ENCODE assay signal across 6 worm cellular contexts in the genomic region with DNA sequence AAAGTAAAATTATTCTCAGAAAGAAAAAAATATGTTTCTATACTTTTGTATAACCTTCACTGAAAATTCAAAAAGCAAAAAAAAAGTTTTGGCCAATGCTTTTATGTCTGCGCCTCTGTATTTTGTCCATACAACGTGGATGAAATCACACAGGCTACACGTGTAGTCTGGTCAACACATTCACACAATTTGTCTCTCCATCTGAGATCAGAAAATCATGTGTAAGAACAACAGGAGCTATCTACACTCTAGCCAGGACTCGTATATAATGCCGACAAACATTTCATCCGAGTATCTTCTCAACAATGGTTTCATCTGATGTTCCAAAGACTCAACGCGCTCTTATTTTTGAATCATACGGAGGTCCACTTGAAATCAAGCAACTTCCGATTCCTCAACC.
TF ChIP-seq lines count a peak whose summit lies in the region.

D2063.1 (plus strand) TSS at position 281 of the 400 bp plus-strand sequence.

TF ChIP-seq in whole organism, L1 larva, 84 proteins besides CTCF, POLR2A, EP300 and RAD21:
- peak; percentile 13 for TF ChIP-seq nhr-11 (tag; optimal IDR thresholded peaks at IDR 0.05; lab: Kevin White, UChicago)
- TF ChIP-seq sox-4 (tag; optimal IDR thresholded peaks at IDR 0.05; lab: Kevin White, UChicago) = no peak
- TF ChIP-seq isw-1 (GFP tag; IDR thresholded peaks at IDR 0.05; lab: Robert Waterston, UW) = no peak
- TF ChIP-seq rnt-1 (tag; optimal IDR thresholded peaks at IDR 0.05; lab: Kevin White, UChicago) = peak; percentile 58
- TF ChIP-seq lin-14 (GFP tag; optimal IDR thresholded peaks at IDR 0.05; lab: Kevin White, UChicago) = peak; percentile 34
- TF ChIP-seq nhr-71 (tag; optimal IDR thresholded peaks at IDR 0.05; lab: Kevin White, UChicago) = peak; percentile 53
- peak; percentile 18; the same call in 1 of the 2 replicates for TF ChIP-seq nhr-19 (GFP tag; conservative IDR thresholded peaks at IDR 0.05; lab: Robert Waterston, UW)
- TF ChIP-seq C34B4.2 (tag; optimal IDR thresholded peaks at IDR 0.05; lab: Kevin White, UChicago) = no peak
- TF ChIP-seq nhr-20 (tag; optimal IDR thresholded peaks at IDR 0.05; lab: Kevin White, UChicago) = peak; percentile 44

TF ChIP-seq in whole organism, L2 larva, 48 proteins besides CTCF, POLR2A, EP300 and RAD21:
- peak; percentile 3 for TF ChIP-seq nhr-129 (tag; optimal IDR thresholded peaks at IDR 0.05; lab: Kevin White, UChicago)
- no peak for TF ChIP-seq zag-1 (tag; optimal IDR thresholded peaks at IDR 0.05; lab: Kevin White, UChicago)

TF ChIP-seq in whole organism, L3 larva, 47 proteins besides CTCF, POLR2A, EP300 and RAD21:
- TF ChIP-seq snpc-4 (tag; optimal IDR thresholded peaks at IDR 0.05; lab: Kevin White, UChicago) (no peak), nhr-28 (tag; optimal IDR thresholded peaks at IDR 0.05; lab: Kevin White, UChicago) (no peak), sea-2 (GFP tag; optimal IDR thresholded peaks at IDR 0.05; lab: Kevin White, UChicago) (no peak), unc-62 (GFP tag; optimal IDR thresholded peaks at IDR 0.05; lab: Kevin White, UChicago) (no peak), nhr-11 (tag; optimal IDR thresholded peaks at IDR 0.05; lab: Kevin White, UChicago) (peak; percentile 51), elt-3 (tag; optimal IDR thresholded peaks at IDR 0.05; lab: Kevin White, UChicago) (no peak), ceh-28 (tag; optimal IDR thresholded peaks at IDR 0.05; lab: Kevin White, UChicago) (no peak)

TF ChIP-seq in whole organism, L4 larva, 104 proteins besides CTCF, POLR2A, EP300 and RAD21:
- TF ChIP-seq nhr-28 (tag; optimal IDR thresholded peaks at IDR 0.05; lab: Kevin White, UChicago) = peak; percentile 23
- peak; percentile 89 for TF ChIP-seq nhr-11 (tag; optimal IDR thresholded peaks at IDR 0.05; lab: Kevin White, UChicago)
- TF ChIP-seq dmd-9 (GFP tag; IDR thresholded peaks at IDR 0.05; lab: Robert Waterston, UW) = no peak
- TF ChIP-seq zfp-3 (GFP tag; conservative IDR thresholded peaks at IDR 0.05; lab: Robert Waterston, UW) = no peak

TF ChIP-seq in whole organism, late embryonic, 69 proteins besides CTCF, POLR2A, EP300 and RAD21:
- TF ChIP-seq hlh-15 (tag; optimal IDR thresholded peaks at IDR 0.05; lab: Kevin White, UChicago) = no peak
- TF ChIP-seq unc-55 (GFP tag; optimal IDR thresholded peaks at IDR 0.05; lab: Kevin White, UChicago) = peak; percentile 49
- no peak for TF ChIP-seq pat-9 (tag; optimal IDR thresholded peaks at IDR 0.05; lab: Kevin White, UChicago)

TF ChIP-seq in whole organism, mixed stage, embryonic, 35 proteins besides CTCF, POLR2A, EP300 and RAD21:
- TF ChIP-seq unc-120 (tag; optimal IDR thresholded peaks at IDR 0.05; lab: Kevin White, UChicago; ENCODE audit: poor library complexity, severe bottlenecking) (no peak), lin-32 (GFP tag; optimal IDR thresholded peaks at IDR 0.05; lab: Kevin White, UChicago) (no peak), mls-2 (tag; optimal IDR thresholded peaks at IDR 0.05; lab: Kevin White, UChicago) (no peak), elt-1 (tag; optimal IDR thresholded peaks at IDR 0.05; lab: Kevin White, UChicago; ENCODE audit: borderline replicate concordance, insufficient read depth) (no peak), pha-4 (tag; optimal IDR thresholded peaks at IDR 0.05; lab: Kevin White, UChicago) (no peak), zip-8 (tag; optimal IDR thresholded peaks at IDR 0.05; lab: Kevin White, UChicago) (no peak), nhr-28 (tag; optimal IDR thresholded peaks at IDR 0.05; lab: Kevin White, UChicago) (no peak), nhr-76 (tag; optimal IDR thresholded peaks at IDR 0.05; lab: Kevin White, UChicago) (no peak), hlh-1 (tag; optimal IDR thresholded peaks at IDR 0.05; lab: Kevin White, UChicago) (peak; percentile 61)

Comparison
In these comparisons a context has a peak if more than half of its experiments do, and no peak if none do; other contexts are left out.
1. Of the 29 proteins assayed by ChIP-seq in both whole organism, L4 larva and whole organism, L1 larva: peak only in whole organism, L4 larva: nhr-28; only in whole organism, L1 larva: none; in both: nhr-11; in neither: 27.